Worm (Caenorhabditis elegans) whole organism, L3 larva: ENCODE results near the gene srh-286.

Experiments
- R02D3.7 ChIP-seq: fragments of 150-350 bp; optimal IDR thresholded peaks from 2 replicates; lab custom pipeline; 2014; ENCODE audit warnings: missing biosample characterization, missing genetic modification characterization
- ZK546.5 ChIP-seq: sonication (generic microtip); optimal IDR thresholded peaks from 2 replicates; lab custom pipeline; 2017; ENCODE audit warnings: missing biosample characterization, missing genetic modification characterization
- aly-2 ChIP-seq: fragments of 150-350 bp; optimal IDR thresholded peaks from 2 replicates; lab custom pipeline; 2014; ENCODE audit warnings: missing biosample characterization, missing genetic modification characterization
- ama-1 ChIP-seq: fragments of 150-350 bp; optimal IDR thresholded peaks from 2 replicates; lab custom pipeline; 2018
- ceh-28 ChIP-seq: fragments of 150-350 bp; optimal IDR thresholded peaks from 2 replicates; lab custom pipeline; 2014; ENCODE audit warnings: missing biosample characterization, missing genetic modification reagents, missing genetic modification characterization
- ceh-82 ChIP-seq: fragments of 150-350 bp; optimal IDR thresholded peaks from 2 replicates; lab custom pipeline; 2014; ENCODE audit warnings: missing biosample characterization, missing genetic modification characterization
- ceh-9 ChIP-seq: sonication (generic microtip); optimal IDR thresholded peaks from 2 replicates; lab custom pipeline; 2018; ENCODE audit warnings: missing biosample characterization, missing genetic modification characterization
- daf-12 ChIP-seq: fragments of 150-350 bp; optimal IDR thresholded peaks from 2 replicates; lab custom pipeline; 2014; ENCODE audit warnings: missing biosample characterization, missing genetic modification reagents, missing genetic modification characterization
- egl-5 ChIP-seq: fragments of 150-350 bp; optimal IDR thresholded peaks from 2 replicates; lab custom pipeline; 2017; ENCODE audit warnings: missing biosample characterization, missing genetic modification reagents, missing genetic modification characterization, inconsistent platforms
- elt-1 ChIP-seq: fragments of 150-350 bp; optimal IDR thresholded peaks from 2 replicates; lab custom pipeline; 2014; ENCODE audit warnings: missing biosample characterization, missing genetic modification characterization
- elt-2 ChIP-seq: sonication (generic microtip); optimal IDR thresholded peaks from 2 replicates; lab custom pipeline; 2016; ENCODE audit warnings: missing genetic modification reagents, mild to moderate bottlenecking, missing genetic modification characterization, missing compliant biosample characterization
- eor-1 ChIP-seq, 2 experiments: fragments of 150-350 bp; optimal IDR thresholded peaks; 2 replicates each; lab custom pipeline; 2014 to 2018; ENCODE audit warnings: missing biosample characterization in 2 of 2, missing genetic modification characterization in 2 of 2
- fkh-10 ChIP-seq: sonication (generic microtip); optimal IDR thresholded peaks from 2 replicates; lab custom pipeline; 2017; ENCODE audit warnings: missing biosample characterization, missing genetic modification reagents, missing genetic modification characterization
- fkh-2 ChIP-seq: fragments of 150-350 bp; optimal IDR thresholded peaks from 2 replicates; lab custom pipeline; 2014; ENCODE audit warnings: missing biosample characterization, missing genetic modification reagents, missing genetic modification characterization
- fos-1 ChIP-seq: fragments of 150-350 bp; optimal IDR thresholded peaks from 2 replicates; lab custom pipeline; 2014; ENCODE audit warnings: missing biosample characterization, missing genetic modification characterization
- jun-1 ChIP-seq: fragments of 150-350 bp; optimal IDR thresholded peaks from 2 replicates; lab custom pipeline; 2014; ENCODE audit warnings: missing biosample characterization, missing genetic modification reagents, missing genetic modification characterization
- lin-15B ChIP-seq: fragments of 150-350 bp; optimal IDR thresholded peaks from 2 replicates; lab custom pipeline; 2014; ENCODE audit warnings: missing biosample characterization, missing genetic modification characterization
- lin-39 ChIP-seq: fragments of 150-350 bp; optimal IDR thresholded peaks from 2 replicates; lab custom pipeline; 2018; ENCODE audit warnings: missing biosample characterization, missing genetic modification reagents, missing genetic modification characterization
- lsy-12 ChIP-seq: sonication (generic microtip); optimal IDR thresholded peaks from 2 replicates; lab custom pipeline; 2016; ENCODE audit warnings: mild to moderate bottlenecking, missing genetic modification characterization, missing compliant biosample characterization
- mdl-1 ChIP-seq: fragments of 150-350 bp; optimal IDR thresholded peaks from 2 replicates; lab custom pipeline; 2014; ENCODE audit warnings: missing biosample characterization, missing genetic modification characterization
- nfya-1 ChIP-seq: sonication (generic microtip); optimal IDR thresholded peaks from 2 replicates; lab custom pipeline; 2017; ENCODE audit warnings: missing genetic modification characterization, mild to moderate bottlenecking, missing compliant biosample characterization, antibody characterized with exemption, moderate library complexity; ENCODE audit not compliant: insufficient read depth
- nhr-11 ChIP-seq: fragments of 150-350 bp; optimal IDR thresholded peaks from 2 replicates; lab custom pipeline; 2014; ENCODE audit warnings: missing biosample characterization, missing genetic modification characterization
- nhr-12 ChIP-seq: fragments of 150-350 bp; optimal IDR thresholded peaks from 2 replicates; lab custom pipeline; 2014; ENCODE audit warnings: missing biosample characterization, missing genetic modification characterization
- nhr-23 ChIP-seq: fragments of 150-350 bp; optimal IDR thresholded peaks from 2 replicates; lab custom pipeline; 2014; ENCODE audit warnings: missing biosample characterization, missing genetic modification reagents, missing genetic modification characterization
- nhr-237 ChIP-seq: fragments of 150-350 bp; optimal IDR thresholded peaks from 2 replicates; lab custom pipeline; 2014; ENCODE audit warnings: missing biosample characterization, missing genetic modification characterization
- nhr-25 ChIP-seq: sonication (generic microtip); optimal IDR thresholded peaks from 2 replicates; lab custom pipeline; 2017; ENCODE audit warnings: missing biosample characterization, missing genetic modification characterization
- nhr-28 ChIP-seq: fragments of 150-350 bp; optimal IDR thresholded peaks from 2 replicates; lab custom pipeline; 2014; ENCODE audit warnings: missing biosample characterization, missing genetic modification characterization
- nhr-43 ChIP-seq: sonication (generic microtip); optimal IDR thresholded peaks from 2 replicates; lab custom pipeline; 2016; ENCODE audit warnings: mild to moderate bottlenecking, missing genetic modification characterization, missing compliant biosample characterization; ENCODE audit not compliant: poor library complexity, severe bottlenecking
- nhr-67 ChIP-seq: fragments of 150-350 bp; optimal IDR thresholded peaks from 2 replicates; lab custom pipeline; 2014; ENCODE audit warnings: missing biosample characterization, missing genetic modification characterization
- nhr-76 ChIP-seq: fragments of 150-350 bp; sonication (generic microtip); optimal IDR thresholded peaks from 5 replicates; lab custom pipeline; 2014; ENCODE audit warnings: missing biosample characterization, missing genetic modification characterization
- nhr-77 ChIP-seq: fragments of 150-350 bp; optimal IDR thresholded peaks from 2 replicates; lab custom pipeline; 2014; ENCODE audit warnings: missing biosample characterization, missing genetic modification characterization
- pha-4 ChIP-seq: fragments of 150-350 bp; optimal IDR thresholded peaks from 2 replicates; lab custom pipeline; 2014; ENCODE audit warnings: missing biosample characterization, missing genetic modification reagents, missing genetic modification characterization
- pqm-1 ChIP-seq: fragments of 150-350 bp; optimal IDR thresholded peaks from 2 replicates; lab custom pipeline; 2017; ENCODE audit warnings: missing biosample characterization, missing genetic modification characterization, inconsistent platforms
- sea-2 ChIP-seq: fragments of 150-350 bp; sonication (generic microtip); optimal IDR thresholded peaks from 4 replicates; lab custom pipeline; 2014; ENCODE audit warnings: missing biosample characterization, missing genetic modification reagents, missing genetic modification characterization
- snpc-4 ChIP-seq: fragments of 150-350 bp; optimal IDR thresholded peaks from 2 replicates; lab custom pipeline; 2014; ENCODE audit warnings: missing biosample characterization, missing genetic modification characterization
- tbx-2 ChIP-seq: sonication (generic microtip); optimal IDR thresholded peaks from 2 replicates; lab custom pipeline; 2016; ENCODE audit warnings: mild to moderate bottlenecking, missing genetic modification characterization, missing compliant biosample characterization
- unc-39 ChIP-seq: sonication (generic microtip); optimal IDR thresholded peaks from 4 replicates; lab custom pipeline; 2017; ENCODE audit warnings: missing biosample characterization, missing genetic modification characterization
- unc-62 ChIP-seq: fragments of 150-350 bp; sonication (generic microtip); optimal IDR thresholded peaks from 4 replicates; lab custom pipeline; 2014; ENCODE audit warnings: missing biosample characterization, missing genetic modification reagents, missing genetic modification characterization
- zag-1 ChIP-seq: fragments of 150-350 bp; optimal IDR thresholded peaks from 2 replicates; lab custom pipeline; 2014; ENCODE audit warnings: missing biosample characterization, missing genetic modification characterization
- ztf-11 ChIP-seq: fragments of 150-350 bp; optimal IDR thresholded peaks from 2 replicates; lab custom pipeline; 2014; ENCODE audit warnings: missing biosample characterization, missing genetic modification characterization

srh-286 gene

ce11 chrV:17844106-17844505, at the start of gene srh-286:
Gene srh-286 (minus strand): TSS chrV:17844206.
- no peak for TF ChIP-seq zag-1 (tag; lab: Kevin White, UChicago)
- no peak for TF ChIP-seq snpc-4
- TF ChIP-seq lin-39 (tag; lab: Kevin White, UChicago), result no peak
- no peak for TF ChIP-seq unc-62
- TF ChIP-seq ceh-9 (tag; lab: Kevin White, UChicago), result no peak
- no peak for TF ChIP-seq nfya-1 (tag; lab: Kevin White, UChicago)
- TF ChIP-seq egl-5, result no peak
- no peak for TF ChIP-seq ztf-11 (tag; lab: Kevin White, UChicago)
- TF ChIP-seq ZK546.5 (tag; lab: Kevin White, UChicago), result no peak
- TF ChIP-seq pqm-1, result no peak

- TF ChIP-seq nfya-1 (tag; lab: Kevin White, UChicago), result no peak
- TF ChIP-seq mdl-1 (tag; lab: Kevin White, UChicago), result no peak
- no peak for TF ChIP-seq egl-5
- no peak for TF ChIP-seq nhr-76 (tag; lab: Kevin White, UChicago)
- TF ChIP-seq tbx-2 (tag; lab: Kevin White, UChicago), result no peak
- no peak for TF ChIP-seq fkh-2
- TF ChIP-seq R02D3.7, result no peak
- TF ChIP-seq ama-1 (lab: Kevin White, UChicago), result no peak
- no peak for TF ChIP-seq nhr-67
- TF ChIP-seq sea-2 (GFP tag; lab: Kevin White, UChicago), result no peak
- TF ChIP-seq eor-1 (tag; optimal IDR thresholded peaks at IDR 0.05; lab: Kevin White, UChicago), result no peak
- TF ChIP-seq elt-1 (tag; lab: Kevin White, UChicago), result no peak
- no peak for TF ChIP-seq jun-1 (tag; lab: Kevin White, UChicago)
- no peak for TF ChIP-seq nhr-237
- TF ChIP-seq nhr-77 (tag; lab: Kevin White, UChicago), result no peak
- TF ChIP-seq ceh-28 (tag; lab: Kevin White, UChicago), result peak; percentile 20
- TF ChIP-seq pha-4, result peak; percentile 20
- TF ChIP-seq pqm-1, result peak; percentile 41
- no peak for TF ChIP-seq snpc-4
- TF ChIP-seq unc-39, result no peak
- no peak for TF ChIP-seq nhr-25 (tag; lab: Kevin White, UChicago)
- TF ChIP-seq fos-1 (tag; lab: Kevin White, UChicago), result no peak
- TF ChIP-seq fkh-10, result no peak
- peak; percentile 75 for TF ChIP-seq elt-2 (tag; lab: Kevin White, UChicago)
- TF ChIP-seq, all 47 proteins: peak for 4
Observed at ce11 chrV:17891317-17891716, 47.3 kb upstream of the srh-286 start.

DNA sequence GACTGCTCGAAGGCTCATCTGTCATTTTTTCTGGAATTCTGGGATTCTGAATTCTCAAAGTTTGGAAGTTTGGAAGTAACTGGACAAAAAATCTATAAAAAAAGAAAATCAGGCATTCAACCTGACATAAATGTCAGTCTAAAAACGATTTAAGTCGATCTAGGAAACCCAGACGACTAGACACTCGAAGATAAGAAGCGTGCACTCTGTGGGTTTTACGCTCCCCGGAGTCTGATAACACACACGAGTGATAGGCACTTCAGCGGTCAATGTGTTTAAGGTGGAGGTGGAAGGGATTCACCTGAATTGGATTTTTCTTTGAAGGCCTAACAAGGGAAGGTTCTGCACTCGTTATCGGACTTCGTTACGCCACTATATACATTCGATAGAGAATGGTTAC, 44.9 kb upstream of the srh-286 start, which contains the start of gene C06H5.6:
Gene C06H5.6 (minus strand): TSS at position 46 of the 400 bp plus-strand sequence.
- peak; percentile 16 for TF ChIP-seq pqm-1
- no peak for TF ChIP-seq elt-1 (tag; lab: Kevin White, UChicago)
- peak; percentile 73 for TF ChIP-seq elt-2 (tag; lab: Kevin White, UChicago)

DNA sequence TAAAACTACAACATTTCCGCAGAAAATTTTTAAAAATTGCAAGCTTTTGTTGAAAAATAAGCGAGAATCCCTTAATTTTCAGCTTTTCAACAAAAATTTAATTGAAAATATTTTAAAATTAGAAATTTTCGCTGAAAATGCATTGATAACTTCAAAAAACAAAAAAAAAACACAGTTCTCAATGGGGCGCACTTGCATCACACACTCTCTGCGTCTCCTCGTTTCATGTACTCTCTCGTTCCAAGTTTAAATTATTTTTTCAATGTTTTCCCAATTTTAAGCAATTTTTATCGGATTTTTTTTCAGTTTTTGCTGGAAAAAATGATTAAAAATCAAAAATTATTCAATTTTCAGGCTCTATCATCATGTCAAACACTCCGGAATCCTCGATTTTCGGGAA, 27.0 kb upstream of the srh-286 start, which contains the start of gene phf-14:
Gene phf-14 (plus strand): TSS at position 345 of the 400 bp plus-strand sequence.
- no peak for TF ChIP-seq nhr-43
- no peak for TF ChIP-seq mdl-1 (tag; lab: Kevin White, UChicago)
- TF ChIP-seq daf-12 (tag; lab: Kevin White, UChicago), result no peak
- no peak for TF ChIP-seq nhr-67
- no peak for TF ChIP-seq ceh-28 (tag; lab: Kevin White, UChicago)
- peak; percentile 22 for TF ChIP-seq ceh-82 (tag; lab: Kevin White, UChicago)
- peak; percentile 43 for TF ChIP-seq snpc-4
- TF ChIP-seq unc-62, result no peak
- peak; percentile 73 for TF ChIP-seq pha-4
- TF ChIP-seq jun-1 (tag; lab: Kevin White, UChicago), result no peak
- TF ChIP-seq elt-2 (tag; lab: Kevin White, UChicago), result peak; percentile 8
- peak; percentile 14 for TF ChIP-seq pqm-1
- TF ChIP-seq nhr-28 (tag; lab: Kevin White, UChicago), result no peak
- peak; percentile 80 for TF ChIP-seq lin-15B (tag; lab: Kevin White, UChicago)
- TF ChIP-seq nhr-25 (tag; lab: Kevin White, UChicago), result peak; percentile 1
- TF ChIP-seq nhr-12, result no peak
- peak; percentile 55 for TF ChIP-seq nhr-23 (tag; lab: Kevin White, UChicago)
- peak; percentile 50 for TF ChIP-seq nfya-1 (tag; lab: Kevin White, UChicago)
- TF ChIP-seq aly-2 (tag; lab: Kevin White, UChicago), result no peak
- TF ChIP-seq lsy-12 (tag; lab: Kevin White, UChicago), result no peak
- TF ChIP-seq nhr-76 (tag; lab: Kevin White, UChicago), result no peak
- TF ChIP-seq nhr-11 (tag; lab: Kevin White, UChicago), result no peak
